Worm (Caenorhabditis elegans) whole organism, early embryonic: ENCODE measurements around the gene Y39A1A.16.

Source experiments
- ama-1 ChIP-seq: fragments of 150-350 bp; optimal IDR thresholded peaks from 2 replicates; lab custom pipeline; 2014
- ceh-36 ChIP-seq: sonication (generic microtip); optimal IDR thresholded peaks from 2 replicates; lab custom pipeline; 2016; ENCODE audit warnings: missing genetic modification characterization, inconsistent platforms, missing compliant biosample characterization
- ets-7 ChIP-seq: sonication (generic microtip); optimal IDR thresholded peaks from 2 replicates; lab custom pipeline; 2016; ENCODE audit warnings: missing genotype, missing genetic modification characterization, missing compliant biosample characterization
- flt-1 ChIP-seq: fragments of 200-800 bp; sonication (Bioruptor generic); IDR thresholded peaks from 2 replicates; pipeline ENCODE4 v1.3.6; 2022; ENCODE audit warnings: missing genetic modification characterization, missing compliant biosample characterization
- hmbx-1 ChIP-seq: sonication (generic microtip); optimal IDR thresholded peaks from 2 replicates; lab custom pipeline; 2016; ENCODE audit warnings: mild to moderate bottlenecking, missing genetic modification characterization, missing compliant biosample characterization
- hmg-4 ChIP-seq: fragments of 200-800 bp; sonication (Bioruptor generic); optimal IDR thresholded peaks from 2 replicates; lab custom pipeline; 2018; ENCODE audit warnings: mild to moderate bottlenecking, missing genetic modification characterization, missing compliant biosample characterization
- tbx-37 ChIP-seq: fragments of 200-800 bp; sonication (Bioruptor generic); conservative IDR thresholded peaks from 2 replicates; pipeline ENCODE4 v1.3.6; 2022; ENCODE audit warnings: missing genetic modification reagents, missing genetic modification characterization, missing compliant biosample characterization
- tra-4 ChIP-seq: sonication (generic microtip); optimal IDR thresholded peaks from 2 replicates; lab custom pipeline; 2017; ENCODE audit warnings: missing genetic modification characterization, missing compliant biosample characterization

- TF ChIP-seq ceh-36 (tag; lab: Kevin White, UChicago) (no peak), hmbx-1 (tag; lab: Kevin White, UChicago) (no peak), flt-1 (no peak), hmg-4 (GFP tag; lab: Kevin White, UChicago) (no peak), tra-4 (tag; lab: Kevin White, UChicago) (no peak), ama-1 (no peak), tbx-37 (GFP tag; lab: Robert Waterston, UW) (no peak), ets-7 (tag; lab: Kevin White, UChicago) (no peak)
Measured at ce11 chrIII:10636493-10637031, 42.5 kb upstream of the Y39A1A.16 start.
